Worm (Caenorhabditis elegans): Measurements from ENCODE around the gene clec-170.

- TF ChIP-seq ceh-82 (tag; optimal IDR thresholded peaks at IDR 0.05) (no peak), fos-1 (tag; optimal IDR thresholded peaks at IDR 0.05) (no peak), nhr-28 (tag; optimal IDR thresholded peaks at IDR 0.05) (no peak), lin-15B (tag; optimal IDR thresholded peaks at IDR 0.05) (no peak), lin-13 (GFP tag; optimal IDR thresholded peaks at IDR 0.05) (no peak), duxl-1 (tag; optimal IDR thresholded peaks at IDR 0.05; ENCODE audit: poor library complexity) (no peak), nhr-11 (tag; optimal IDR thresholded peaks at IDR 0.05) (no peak), ces-1 (GFP tag; optimal IDR thresholded peaks at IDR 0.05) (no peak)
Observed at ce11 chrIV:1251242-1251911, 15.3 kb upstream of the clec-170 start, which contains the start of the genes clec-166 and F38A1.6.

Measured in whole organism, L4 larva.